Worm (Caenorhabditis elegans) whole organism, dauer: ENCODE results near the gene pola-1.

Source experiments
- unc-62 ChIP-seq: sonication (generic microtip); optimal IDR thresholded peaks from 2 replicates; lab custom pipeline; 2017; ENCODE audit warnings: missing biosample characterization, missing genetic modification reagents, missing genetic modification characterization

pola-1 gene

ce11 chrIII:11200879-11201518, 58.8 kb downstream of the pola-1 start:
- no peak for TF ChIP-seq unc-62

ce11 chrIII:11202992-11203391, 60.7 kb downstream of the pola-1 start:
- TF ChIP-seq unc-62, result no peak
